Worm (Caenorhabditis elegans) whole organism, L1 larva: ENCODE data around the gene fbxb-15.

Source experiments
- aly-2 ChIP-seq: fragments of 150-350 bp; optimal IDR thresholded peaks from 2 replicates; lab custom pipeline; 2014; ENCODE audit warnings: missing biosample characterization, missing genetic modification characterization
- ama-1 ChIP-seq: fragments of 150-350 bp; optimal IDR thresholded peaks from 2 replicates; lab custom pipeline; 2014
- lsy-2 ChIP-seq, 2 experiments: fragments of 150-350 bp; optimal IDR thresholded peaks; 2 replicates each; lab custom pipeline; 2014; ENCODE audit warnings: missing biosample characterization in 2 of 2, missing genetic modification characterization in 2 of 2
- nhr-237 ChIP-seq: fragments of 150-350 bp; optimal IDR thresholded peaks from 2 replicates; lab custom pipeline; 2014; ENCODE audit warnings: missing biosample characterization, missing genetic modification characterization
- skn-1 ChIP-seq: fragments of 150-350 bp; optimal IDR thresholded peaks from 2 replicates; lab custom pipeline; 2014; ENCODE audit warnings: missing biosample characterization, missing genetic modification characterization
- snpc-4 ChIP-seq: fragments of 150-350 bp; optimal IDR thresholded peaks from 2 replicates; lab custom pipeline; 2014; ENCODE audit warnings: missing biosample characterization, missing genetic modification characterization
- unc-130 ChIP-seq: fragments of 150-350 bp; optimal IDR thresholded peaks from 2 replicates; lab custom pipeline; 2017; ENCODE audit warnings: missing biosample characterization, missing genetic modification characterization, inconsistent platforms
- ztf-4 ChIP-seq: fragments of 150-350 bp; optimal IDR thresholded peaks from 2 replicates; lab custom pipeline; 2014; ENCODE audit warnings: missing biosample characterization, missing genetic modification characterization

DNA sequence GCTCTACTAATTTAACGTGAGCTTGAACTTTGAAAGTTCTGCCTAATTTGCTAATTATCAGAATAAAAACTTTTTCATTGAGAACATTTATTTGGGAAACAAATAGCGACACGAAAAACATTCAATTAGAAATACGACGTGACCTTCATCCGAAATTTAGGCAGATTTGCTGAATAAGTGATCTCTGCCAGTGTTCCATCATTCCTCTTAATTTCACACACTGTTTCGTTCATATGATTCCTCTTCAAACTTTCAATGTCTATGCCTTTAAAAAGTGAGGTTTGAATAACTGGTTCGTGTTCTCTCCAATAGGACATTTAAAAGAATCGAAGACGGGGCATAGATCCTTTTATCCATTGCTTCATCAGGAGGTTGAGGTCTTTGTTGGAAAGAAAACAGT, 2.8 kb downstream of the fbxb-15 start, which contains the start of gene fbxb-20:
- TF ChIP-seq nhr-237 (tag; lab: Kevin White, UChicago) = no peak
- no peak for TF ChIP-seq skn-1 (tag; lab: Kevin White, UChicago)
- TF ChIP-seq ztf-4 (tag; lab: Kevin White, UChicago) = no peak
- no peak for TF ChIP-seq aly-2 (tag; lab: Kevin White, UChicago)
- TF ChIP-seq lsy-2 (tag; optimal IDR thresholded peaks at IDR 0.05; lab: Kevin White, UChicago) = no peak
- TF ChIP-seq ama-1 (lab: Kevin White, UChicago) = no peak
- no peak for TF ChIP-seq snpc-4 (tag; lab: Kevin White, UChicago)
- TF ChIP-seq unc-130 = no peak
